Fruit fly (Drosophila melanogaster): ENCODE data around the gene Karl.
A peak's percentile ranks its signal among the peaks of the same experiment; 100 is the strongest.

dm6 chrX:11788187-11788870, 1.1 kb downstream of the Karl start:
- TF ChIP-seq jim (GFP tag; optimal IDR thresholded peaks at IDR 0.05) (no peak), brk (GFP tag; optimal IDR thresholded peaks at IDR 0.05) (peak; percentile 41), Myc (optimal IDR thresholded peaks at IDR 0.05) (peak; percentile 70), h (GFP tag; optimal IDR thresholded peaks at IDR 0.05) (peak; percentile 83), Hr83 (GFP tag; optimal IDR thresholded peaks at IDR 0.05; ENCODE audit: poor library complexity, severe bottlenecking) (no peak), psq (GFP tag; optimal IDR thresholded peaks at IDR 0.05) (peak; percentile 69), fru (GFP tag; optimal IDR thresholded peaks at IDR 0.05) (peak; percentile 82)
